Worm (Caenorhabditis elegans): ENCODE results near the gene Y55F3BR.6.

Y55F3BR.6 gene

DNA sequence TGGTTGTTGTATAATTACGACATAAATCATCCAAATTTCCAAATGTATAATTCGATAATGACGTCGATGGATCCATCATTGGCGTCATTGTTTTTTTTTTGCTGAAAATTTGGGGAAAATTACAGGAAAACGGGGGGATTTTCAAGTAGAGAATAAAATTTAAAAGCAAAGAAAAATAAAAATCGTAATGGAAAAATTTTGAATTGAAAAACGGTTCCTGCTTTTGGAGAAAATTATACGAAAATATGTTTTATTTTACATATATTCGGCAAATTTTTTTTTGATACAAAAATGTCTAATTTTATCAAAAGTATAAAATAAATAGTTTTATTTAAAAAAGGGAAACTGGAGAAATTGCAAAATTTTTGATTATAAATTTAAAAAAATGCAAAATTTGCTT, 17.1 kb downstream of the Y55F3BR.6 start, which contains the start of gene zipt-15:
Gene zipt-15, minus strand, starts transcription at position 101 of the 400 bp plus-strand sequence.
- TF ChIP-seq lsy-2 (tag; optimal IDR thresholded peaks at IDR 0.05) (no peak), nhr-71 (tag; optimal IDR thresholded peaks at IDR 0.05) (no peak), fkh-8 (tag; optimal IDR thresholded peaks at IDR 0.05) (no peak), snpc-4 (tag; optimal IDR thresholded peaks at IDR 0.05) (no peak), Y116A8C.19 (tag; optimal IDR thresholded peaks at IDR 0.05; ENCODE audit: borderline replicate concordance) (no peak), nhr-19 (GFP tag; conservative IDR thresholded peaks at IDR 0.05) (no peak), dsc-1 (tag; optimal IDR thresholded peaks at IDR 0.05) (no peak), unc-86 (tag; optimal IDR thresholded peaks at IDR 0.05) (no peak), jun-1 (tag; optimal IDR thresholded peaks at IDR 0.05) (no peak), zag-1 (tag; optimal IDR thresholded peaks at IDR 0.05) (no peak), irx-1 (tag; optimal IDR thresholded peaks at IDR 0.05) (no peak), ets-5 (GFP tag; IDR thresholded peaks at IDR 0.05) (no peak), unc-98 (GFP tag; IDR thresholded peaks at IDR 0.05) (no peak), dpl-1 (GFP tag; optimal IDR thresholded peaks at IDR 0.05) (no peak), lir-3 (tag; optimal IDR thresholded peaks at IDR 0.05; ENCODE audit: poor library complexity) (no peak), zip-4 (GFP tag; optimal IDR thresholded peaks at IDR 0.05) (no peak), hlh-4 (tag; optimal IDR thresholded peaks at IDR 0.05) (no peak), egl-13 (tag; optimal IDR thresholded peaks at IDR 0.05) (no peak), ama-1 (optimal IDR thresholded peaks at IDR 0.05) (no peak)

DNA sequence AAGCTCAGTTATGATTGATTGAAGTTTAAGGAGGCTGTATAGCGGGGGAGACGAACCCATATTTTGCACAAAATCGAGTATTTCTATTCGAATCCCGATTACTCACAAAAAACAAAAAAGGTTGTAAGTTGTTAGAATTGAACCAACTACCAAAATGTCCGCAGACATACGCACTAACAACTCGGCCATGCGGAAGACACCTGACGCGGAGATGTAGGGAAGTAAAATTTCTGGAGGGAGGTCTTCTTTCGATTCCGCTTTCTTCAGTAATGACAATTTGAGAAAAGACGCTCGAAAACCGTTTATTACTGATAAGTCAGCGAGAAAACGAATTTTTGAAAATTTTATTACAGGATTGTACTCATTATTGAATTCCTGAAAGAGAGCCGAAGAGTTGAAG, 24.0 kb downstream of the Y55F3BR.6 start:
- TF ChIP-seq nhr-19 (GFP tag; conservative IDR thresholded peaks at IDR 0.05), result no peak
- TF ChIP-seq nhr-85 (tag), result peak; percentile 40
- no peak for TF ChIP-seq grh-1 (GFP tag; IDR thresholded peaks at IDR 0.05)
- TF ChIP-seq efl-1 (optimal IDR thresholded peaks at IDR 0.05), result no peak
- TF ChIP-seq efl-1 (GFP tag; optimal IDR thresholded peaks at IDR 0.05 in 1 of 2), result peak in 1 of 2 experiments; percentile 89

DNA sequence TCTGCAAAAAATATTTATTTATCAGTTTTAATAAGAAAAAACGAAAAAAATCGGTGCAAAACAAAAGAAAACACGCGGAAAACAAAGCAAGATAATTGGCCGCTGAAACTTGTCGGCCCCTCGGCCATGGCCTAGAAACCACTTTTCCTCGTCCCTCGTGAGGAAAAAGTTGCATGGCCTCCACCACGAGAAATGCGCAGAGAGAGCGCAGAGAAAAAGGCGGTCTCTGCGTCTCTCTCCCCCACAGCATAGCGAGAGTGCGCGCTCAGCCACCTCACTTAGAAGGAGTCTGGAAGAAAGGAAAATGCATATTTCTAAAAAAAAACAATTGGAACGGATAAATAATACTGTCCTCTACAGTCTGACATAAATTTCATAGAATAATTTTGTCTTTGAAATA, 28.6 kb downstream of the Y55F3BR.6 start:
- TF ChIP-seq unc-98 (GFP tag; IDR thresholded peaks at IDR 0.05) (peak; percentile 57), ceh-90 (tag; optimal IDR thresholded peaks at IDR 0.05) (peak; percentile 58), elt-2 (tag; optimal IDR thresholded peaks at IDR 0.05) (peak; percentile 0), nhr-85 (tag) (peak; percentile 63), nhr-19 (GFP tag; conservative IDR thresholded peaks at IDR 0.05) (peak; percentile 50), fkh-8 (tag; optimal IDR thresholded peaks at IDR 0.05) (peak; percentile 8), xbp-1 (tag; optimal IDR thresholded peaks at IDR 0.05) (peak; percentile 44), dpl-1 (GFP tag; optimal IDR thresholded peaks at IDR 0.05) (peak in 2 of 3 experiments; percentile 46 to 52), unc-86 (tag; optimal IDR thresholded peaks at IDR 0.05) (peak; percentile 54), grh-1 (GFP tag; IDR thresholded peaks at IDR 0.05) (peak; percentile 43; the same call in 1 of the 2 replicates), tbx-2 (tag; optimal IDR thresholded peaks at IDR 0.05) (peak; percentile 53), nhr-20 (tag; optimal IDR thresholded peaks at IDR 0.05) (peak; percentile 26), ztf-11 (tag; optimal IDR thresholded peaks at IDR 0.05) (peak in 1 of 2 experiments; percentile 12), mab-9 (GFP tag; IDR thresholded peaks at IDR 0.05) (peak; percentile 70; the same call in 1 of the 2 replicates), swsn-7 (tag; optimal IDR thresholded peaks at IDR 0.05) (peak; percentile 55), ceh-82 (tag; optimal IDR thresholded peaks at IDR 0.05) (peak; percentile 7 to 29 (median 22)), lin-15B (tag; optimal IDR thresholded peaks at IDR 0.05) (peak; percentile 11), ceh-88 (GFP tag; IDR thresholded peaks at IDR 0.05) (peak; percentile 45; the same call in 1 of the 2 replicates), lsy-2 (tag; optimal IDR thresholded peaks at IDR 0.05) (peak in 1 of 2 experiments; percentile 7), nhr-47 (tag; optimal IDR thresholded peaks at IDR 0.05) (peak; percentile 75), nhr-71 (tag; optimal IDR thresholded peaks at IDR 0.05) (peak; percentile 70), efl-1 (optimal IDR thresholded peaks at IDR 0.05) (peak; percentile 68 to 70), efl-1 (GFP tag; optimal IDR thresholded peaks at IDR 0.05 in 1 of 2) (peak; percentile 51 to 92), nhr-90 (tag; optimal IDR thresholded peaks at IDR 0.05; ENCODE audit: poor library complexity) (peak; percentile 46), snu-23 (GFP tag; optimal IDR thresholded peaks at IDR 0.05) (peak; percentile 60), lin-35 (GFP tag; optimal IDR thresholded peaks at IDR 0.05) (peak; percentile 24 to 48), isw-1 (GFP tag; IDR thresholded peaks at IDR 0.05) (peak; percentile 79), dsc-1 (tag; optimal IDR thresholded peaks at IDR 0.05) (peak; percentile 41)

Data from whole organism, L1 larva.